Worm (Caenorhabditis elegans) whole organism, L3 larva: ENCODE results near the gene fbxa-220.
A peak's percentile ranks its signal among the peaks of the same experiment; 100 is the strongest.

Experiments used
- R02D3.7 ChIP-seq: fragments of 150-350 bp; optimal IDR thresholded peaks from 2 replicates; lab custom pipeline; 2014; ENCODE audit warnings: missing biosample characterization, missing genetic modification characterization
- ZK546.5 ChIP-seq: sonication (generic microtip); optimal IDR thresholded peaks from 2 replicates; lab custom pipeline; 2017; ENCODE audit warnings: missing biosample characterization, missing genetic modification characterization
- aly-2 ChIP-seq: fragments of 150-350 bp; optimal IDR thresholded peaks from 2 replicates; lab custom pipeline; 2014; ENCODE audit warnings: missing biosample characterization, missing genetic modification characterization
- ama-1 ChIP-seq: fragments of 150-350 bp; optimal IDR thresholded peaks from 2 replicates; lab custom pipeline; 2018
- ceh-82 ChIP-seq: fragments of 150-350 bp; optimal IDR thresholded peaks from 2 replicates; lab custom pipeline; 2014; ENCODE audit warnings: missing biosample characterization, missing genetic modification characterization
- ceh-9 ChIP-seq: sonication (generic microtip); optimal IDR thresholded peaks from 2 replicates; lab custom pipeline; 2018; ENCODE audit warnings: missing biosample characterization, missing genetic modification characterization
- daf-12 ChIP-seq: fragments of 150-350 bp; optimal IDR thresholded peaks from 2 replicates; lab custom pipeline; 2014; ENCODE audit warnings: missing biosample characterization, missing genetic modification reagents, missing genetic modification characterization
- egl-27 ChIP-seq: sonication (generic microtip); optimal IDR thresholded peaks from 4 replicates; lab custom pipeline; 2017; ENCODE audit warnings: missing biosample characterization, missing genetic modification reagents, missing genetic modification characterization
- egl-5 ChIP-seq: fragments of 150-350 bp; optimal IDR thresholded peaks from 2 replicates; lab custom pipeline; 2017; ENCODE audit warnings: missing biosample characterization, missing genetic modification reagents, missing genetic modification characterization, inconsistent platforms
- elt-1 ChIP-seq: fragments of 150-350 bp; optimal IDR thresholded peaks from 2 replicates; lab custom pipeline; 2014; ENCODE audit warnings: missing biosample characterization, missing genetic modification characterization
- elt-2 ChIP-seq: sonication (generic microtip); optimal IDR thresholded peaks from 2 replicates; lab custom pipeline; 2016; ENCODE audit warnings: missing genetic modification reagents, mild to moderate bottlenecking, missing genetic modification characterization, missing compliant biosample characterization
- elt-3 ChIP-seq, 3 experiments: fragments of 150-350 bp in 1 of 3; sonication (generic microtip) in 2 of 3; optimal IDR thresholded peaks; 2 replicates in 2 of 3; 4 replicates in 1 of 3; lab custom pipeline; 2014 to 2017; ENCODE audit warnings: missing biosample characterization in 3 of 3, missing genetic modification characterization in 3 of 3
- eor-1 ChIP-seq, 2 experiments: fragments of 150-350 bp; optimal IDR thresholded peaks; 2 replicates each; lab custom pipeline; 2014 to 2018; ENCODE audit warnings: missing biosample characterization in 2 of 2, missing genetic modification characterization in 2 of 2
- fkh-2 ChIP-seq: fragments of 150-350 bp; optimal IDR thresholded peaks from 2 replicates; lab custom pipeline; 2014; ENCODE audit warnings: missing biosample characterization, missing genetic modification reagents, missing genetic modification characterization
- fos-1 ChIP-seq: fragments of 150-350 bp; optimal IDR thresholded peaks from 2 replicates; lab custom pipeline; 2014; ENCODE audit warnings: missing biosample characterization, missing genetic modification characterization
- hmg-11 ChIP-seq: sonication (generic microtip); optimal IDR thresholded peaks from 2 replicates; lab custom pipeline; 2016; ENCODE audit warnings: missing genetic modification characterization, missing compliant biosample characterization
- jun-1 ChIP-seq: fragments of 150-350 bp; optimal IDR thresholded peaks from 2 replicates; lab custom pipeline; 2014; ENCODE audit warnings: missing biosample characterization, missing genetic modification reagents, missing genetic modification characterization
- lin-15B ChIP-seq: fragments of 150-350 bp; optimal IDR thresholded peaks from 2 replicates; lab custom pipeline; 2014; ENCODE audit warnings: missing biosample characterization, missing genetic modification characterization
- lin-39 ChIP-seq: fragments of 150-350 bp; optimal IDR thresholded peaks from 2 replicates; lab custom pipeline; 2018; ENCODE audit warnings: missing biosample characterization, missing genetic modification reagents, missing genetic modification characterization
- lsy-12 ChIP-seq: sonication (generic microtip); optimal IDR thresholded peaks from 2 replicates; lab custom pipeline; 2016; ENCODE audit warnings: mild to moderate bottlenecking, missing genetic modification characterization, missing compliant biosample characterization
- nhr-11 ChIP-seq: fragments of 150-350 bp; optimal IDR thresholded peaks from 2 replicates; lab custom pipeline; 2014; ENCODE audit warnings: missing biosample characterization, missing genetic modification characterization
- nhr-12 ChIP-seq: fragments of 150-350 bp; optimal IDR thresholded peaks from 2 replicates; lab custom pipeline; 2014; ENCODE audit warnings: missing biosample characterization, missing genetic modification characterization
- nhr-25 ChIP-seq: sonication (generic microtip); optimal IDR thresholded peaks from 2 replicates; lab custom pipeline; 2017; ENCODE audit warnings: missing biosample characterization, missing genetic modification characterization
- nhr-28 ChIP-seq: fragments of 150-350 bp; optimal IDR thresholded peaks from 2 replicates; lab custom pipeline; 2014; ENCODE audit warnings: missing biosample characterization, missing genetic modification characterization
- nhr-67 ChIP-seq: fragments of 150-350 bp; optimal IDR thresholded peaks from 2 replicates; lab custom pipeline; 2014; ENCODE audit warnings: missing biosample characterization, missing genetic modification characterization
- nhr-76 ChIP-seq: fragments of 150-350 bp; sonication (generic microtip); optimal IDR thresholded peaks from 5 replicates; lab custom pipeline; 2014; ENCODE audit warnings: missing biosample characterization, missing genetic modification characterization
- pha-4 ChIP-seq: fragments of 150-350 bp; optimal IDR thresholded peaks from 2 replicates; lab custom pipeline; 2014; ENCODE audit warnings: missing biosample characterization, missing genetic modification reagents, missing genetic modification characterization
- sea-2 ChIP-seq: fragments of 150-350 bp; sonication (generic microtip); optimal IDR thresholded peaks from 4 replicates; lab custom pipeline; 2014; ENCODE audit warnings: missing biosample characterization, missing genetic modification reagents, missing genetic modification characterization
- snpc-4 ChIP-seq: fragments of 150-350 bp; optimal IDR thresholded peaks from 2 replicates; lab custom pipeline; 2014; ENCODE audit warnings: missing biosample characterization, missing genetic modification characterization
- tbx-2 ChIP-seq: sonication (generic microtip); optimal IDR thresholded peaks from 2 replicates; lab custom pipeline; 2016; ENCODE audit warnings: mild to moderate bottlenecking, missing genetic modification characterization, missing compliant biosample characterization
- unc-39 ChIP-seq: sonication (generic microtip); optimal IDR thresholded peaks from 4 replicates; lab custom pipeline; 2017; ENCODE audit warnings: missing biosample characterization, missing genetic modification characterization
- ztf-11 ChIP-seq: fragments of 150-350 bp; optimal IDR thresholded peaks from 2 replicates; lab custom pipeline; 2014; ENCODE audit warnings: missing biosample characterization, missing genetic modification characterization
- ztf-4 ChIP-seq: fragments of 150-350 bp; optimal IDR thresholded peaks from 2 replicates; lab custom pipeline; 2014; ENCODE audit warnings: missing biosample characterization, missing genetic modification characterization

Gene fbxa-220

ce11 chrIII:11463726-11464125, 20.3 kb downstream of the fbxa-220 start (continued):
- no peak for TF ChIP-seq nhr-67 (tag; lab: Kevin White, UChicago)
- TF ChIP-seq nhr-28 (tag; lab: Kevin White, UChicago): no peak
- TF ChIP-seq lin-39 (tag; lab: Kevin White, UChicago): no peak
- no peak for TF ChIP-seq nhr-12 (tag; lab: Kevin White, UChicago)
- TF ChIP-seq ztf-4 (tag; lab: Kevin White, UChicago): no peak
- TF ChIP-seq egl-27: no peak
- no peak for TF ChIP-seq ztf-11 (tag; lab: Kevin White, UChicago)
- TF ChIP-seq pha-4 (tag; lab: Kevin White, UChicago): peak; percentile 46
- no peak for TF ChIP-seq eor-1 (tag; optimal IDR thresholded peaks at IDR 0.05; lab: Kevin White, UChicago)
- no peak for TF ChIP-seq nhr-76 (tag; lab: Kevin White, UChicago)
- peak; percentile 99 for TF ChIP-seq snpc-4 (tag; lab: Kevin White, UChicago)
- no peak for TF ChIP-seq elt-3 (tag; optimal IDR thresholded peaks at IDR 0.05; lab: Kevin White, UChicago)
- peak; percentile 84 for TF ChIP-seq elt-2 (tag; lab: Kevin White, UChicago)
- TF ChIP-seq nhr-25: peak; percentile 57
- no peak for TF ChIP-seq aly-2
- no peak for TF ChIP-seq ceh-9 (tag; lab: Kevin White, UChicago)
- no peak for TF ChIP-seq fkh-2 (tag; lab: Kevin White, UChicago)
- peak; percentile 11 for TF ChIP-seq R02D3.7
- no peak for TF ChIP-seq ZK546.5 (tag; lab: Kevin White, UChicago)
- no peak for TF ChIP-seq sea-2 (GFP tag; lab: Kevin White, UChicago)
- no peak for TF ChIP-seq elt-1 (tag; lab: Kevin White, UChicago)

- TF ChIP-seq hmg-11 (tag; lab: Kevin White, UChicago) (no peak), lsy-12 (tag; lab: Kevin White, UChicago) (no peak), ceh-82 (tag; lab: Kevin White, UChicago) (no peak), egl-5 (no peak), ztf-4 (tag; lab: Kevin White, UChicago) (no peak), aly-2 (no peak), ama-1 (no peak), tbx-2 (tag; lab: Kevin White, UChicago) (no peak), sea-2 (GFP tag; lab: Kevin White, UChicago) (no peak), nhr-11 (tag; lab: Kevin White, UChicago) (no peak)
These were observed 21.7 kb downstream of the fbxa-220 start for ce11 chrIII:11462332-11462731.

ce11 chrIII:11459802-11460201, 24.2 kb downstream of the fbxa-220 start:
- no peak for TF ChIP-seq nhr-12 (tag; lab: Kevin White, UChicago)

ce11 chrIII:11459041-11459440, 24.9 kb downstream of the fbxa-220 start:
- TF ChIP-seq daf-12 (tag; lab: Kevin White, UChicago): no peak
- TF ChIP-seq ceh-82 (tag; lab: Kevin White, UChicago): no peak
- TF ChIP-seq eor-1 (tag; optimal IDR thresholded peaks at IDR 0.05; lab: Kevin White, UChicago): no peak
- TF ChIP-seq aly-2: no peak
- TF ChIP-seq, all 47 proteins: peak for 0

- TF ChIP-seq nhr-67 (tag; lab: Kevin White, UChicago): no peak
- TF ChIP-seq elt-1 (tag; lab: Kevin White, UChicago): no peak
- no peak for TF ChIP-seq nhr-28 (tag; lab: Kevin White, UChicago)
- TF ChIP-seq ceh-9 (tag; lab: Kevin White, UChicago): no peak
- TF ChIP-seq, all 47 proteins: peak for 0
These were observed 26.1 kb downstream of the fbxa-220 start for ce11 chrIII:11457911-11458310.

ce11 chrIII:11456577-11456976, 27.4 kb downstream of the fbxa-220 start, which contains the start of gene plr-1:
Gene plr-1 (plus strand): TSS chrIII:11456877.
- TF ChIP-seq egl-27: no peak
- TF ChIP-seq elt-1 (tag; lab: Kevin White, UChicago): no peak
- TF ChIP-seq unc-39 (tag; lab: Kevin White, UChicago): no peak
- no peak for TF ChIP-seq jun-1 (tag; lab: Kevin White, UChicago)
- no peak for TF ChIP-seq sea-2 (GFP tag; lab: Kevin White, UChicago)
- TF ChIP-seq aly-2: no peak
- TF ChIP-seq lin-15B (tag; lab: Kevin White, UChicago): no peak
- no peak for TF ChIP-seq fos-1
